Worm (Caenorhabditis elegans) whole organism, young adult: ENCODE results near the gene slc-17.3.

Source experiments
- C06A6.2 ChIP-seq: fragments of 200-800 bp; sonication (Bioruptor generic); conservative IDR thresholded peaks from 2 replicates; pipeline ENCODE4 v1.3.6; 2022; ENCODE audit warnings: missing genetic modification characterization, missing compliant biosample characterization
- F49E8.2 ChIP-seq: sonication (generic microtip); optimal IDR thresholded peaks from 3 replicates; lab custom pipeline; 2017; ENCODE audit warnings: missing genetic modification characterization, mild to moderate bottlenecking, missing compliant biosample characterization, antibody characterized with exemption, moderate library complexity; ENCODE audit not compliant: insufficient read depth
- T26A5.8 ChIP-seq: sonication (generic microtip); optimal IDR thresholded peaks from 2 replicates; lab custom pipeline; 2016; ENCODE audit warnings: missing genetic modification characterization, missing compliant biosample characterization
- Y53G8AR.9 ChIP-seq: fragments of 200-800 bp; sonication (Bioruptor generic); conservative IDR thresholded peaks from 2 replicates; pipeline ENCODE4 v1.3.6; 2022; ENCODE audit warnings: missing genetic modification reagents, missing genetic modification characterization, missing compliant biosample characterization
- Y67H2A.10 ChIP-seq: fragments of 200-800 bp; sonication (Bioruptor generic); conservative IDR thresholded peaks from 2 replicates; pipeline ENCODE4 v1.3.6; 2022; ENCODE audit warnings: missing genetic modification reagents, missing genetic modification characterization, missing compliant biosample characterization
- aptf-2 ChIP-seq: fragments of 200-800 bp; sonication (Bioruptor generic); conservative IDR thresholded peaks from 2 replicates; pipeline ENCODE4 v1.3.6; 2022; ENCODE audit warnings: missing genetic modification reagents, missing genetic modification characterization, missing compliant biosample characterization
- aptf-3 ChIP-seq: fragments of 200-800 bp; sonication (Bioruptor generic); IDR thresholded peaks from 2 replicates; pipeline ENCODE4 v1.3.6; 2022; ENCODE audit warnings: missing genetic modification characterization, missing compliant biosample characterization
- atf-7 ChIP-seq: sonication (generic microtip); optimal IDR thresholded peaks from 2 replicates; lab custom pipeline; 2017; ENCODE audit warnings: mild to moderate bottlenecking, missing genetic modification characterization, missing compliant biosample characterization
- attf-3 ChIP-seq: fragments of 200-800 bp; sonication (Bioruptor generic); conservative IDR thresholded peaks from 2 replicates; pipeline ENCODE4 v1.3.6; 2022; ENCODE audit warnings: missing genetic modification reagents, missing genetic modification characterization, missing compliant biosample characterization
- attf-6 ChIP-seq: fragments of 200-800 bp; sonication (Bioruptor generic); IDR thresholded peaks from 2 replicates; pipeline ENCODE4 v1.3.6; 2022; ENCODE audit warnings: missing genetic modification reagents, missing genetic modification characterization, missing compliant biosample characterization
- bed-2 ChIP-seq: fragments of 200-800 bp; sonication (Bioruptor generic); IDR thresholded peaks from 2 replicates; pipeline ENCODE4 v1.3.6; 2022; ENCODE audit warnings: missing genetic modification reagents, missing genetic modification characterization, missing compliant biosample characterization
- ceh-100 ChIP-seq: fragments of 200-800 bp; sonication (Bioruptor generic); IDR thresholded peaks from 2 replicates; pipeline ENCODE4 v1.3.6; 2022; ENCODE audit warnings: missing genetic modification reagents, missing genetic modification characterization, missing compliant biosample characterization
- chd-7 ChIP-seq: sonication (generic microtip); optimal IDR thresholded peaks from 2 replicates; lab custom pipeline; 2016; ENCODE audit warnings: mild to moderate bottlenecking, missing genetic modification characterization, moderate library complexity, missing compliant biosample characterization
- dpl-1 ChIP-seq: fragments of 150-350 bp; optimal IDR thresholded peaks from 2 replicates; lab custom pipeline; 2014; ENCODE audit warnings: missing biosample characterization, missing genetic modification reagents, missing genetic modification characterization
- efl-1 ChIP-seq: fragments of 150-350 bp; optimal IDR thresholded peaks from 2 replicates; lab custom pipeline; 2014; ENCODE audit warnings: missing biosample characterization, missing genetic modification reagents, missing genetic modification characterization
- fkh-3 ChIP-seq: sonication (generic microtip); optimal IDR thresholded peaks from 2 replicates; lab custom pipeline; 2016; ENCODE audit warnings: mild to moderate bottlenecking, missing genetic modification characterization, missing compliant biosample characterization
- hsf-1 ChIP-seq: fragments of 200-800 bp; sonication (Bioruptor generic); IDR thresholded peaks from 2 replicates; pipeline ENCODE4 v1.3.6; 2022; ENCODE audit warnings: missing genetic modification reagents, missing genetic modification characterization, missing compliant biosample characterization
- let-526 ChIP-seq: fragments of 200-800 bp; sonication (Bioruptor generic); IDR thresholded peaks from 2 replicates; pipeline ENCODE4 v1.3.6; 2022; ENCODE audit warnings: missing genetic modification reagents, missing genetic modification characterization, missing compliant biosample characterization
- let-607 ChIP-seq, 2 experiments: fragments of 200-800 bp in 1 of 2; sonication (Bioruptor generic) in 1 of 2; sonication (generic microtip) in 1 of 2; optimal IDR thresholded peaks; 2 replicates each; lab custom pipeline; 2016 to 2018; ENCODE audit warnings: mild to moderate bottlenecking in 2 of 2, missing compliant biosample characterization in 2 of 2, missing genetic modification characterization in 2 of 2, moderate library complexity in 2 of 2, missing genotype in 1 of 2
- lin-26 ChIP-seq: fragments of 200-800 bp; sonication (Bioruptor generic); IDR thresholded peaks from 2 replicates; pipeline ENCODE4 v1.3.6; 2022; ENCODE audit warnings: missing genetic modification reagents, missing genetic modification characterization, missing compliant biosample characterization
- lir-1 ChIP-seq: fragments of 200-800 bp; sonication (Bioruptor generic); conservative IDR thresholded peaks from 2 replicates; pipeline ENCODE4 v1.3.6; 2022; ENCODE audit warnings: missing genetic modification reagents, missing genetic modification characterization, missing compliant biosample characterization
- lsy-27 ChIP-seq: sonication (generic microtip); optimal IDR thresholded peaks from 2 replicates; lab custom pipeline; 2017; ENCODE audit warnings: missing genetic modification characterization, mild to moderate bottlenecking, missing compliant biosample characterization, antibody characterized with exemption, missing genotype, borderline replicate concordance; ENCODE audit not compliant: insufficient read depth
- mcd-1 ChIP-seq: fragments of 200-800 bp; sonication (Bioruptor generic); IDR thresholded peaks from 2 replicates; pipeline ENCODE4 v1.3.6; 2022; ENCODE audit warnings: missing genetic modification reagents, missing genetic modification characterization, missing compliant biosample characterization
- mel-28 ChIP-seq: sonication (generic microtip); optimal IDR thresholded peaks from 2 replicates; lab custom pipeline; 2016; ENCODE audit warnings: borderline replicate concordance, mild to moderate bottlenecking, missing genetic modification characterization, missing compliant biosample characterization
- mxl-1 ChIP-seq: sonication (generic microtip); optimal IDR thresholded peaks from 2 replicates; lab custom pipeline; 2016; ENCODE audit warnings: missing genetic modification characterization, missing compliant biosample characterization
- nfya-1 ChIP-seq: sonication (generic microtip); optimal IDR thresholded peaks from 2 replicates; lab custom pipeline; 2017; ENCODE audit warnings: antibody characterized with exemption, missing compliant biosample characterization, missing genetic modification characterization, borderline replicate concordance; ENCODE audit not compliant: insufficient read depth
- nhr-179 ChIP-seq: sonication (generic microtip); optimal IDR thresholded peaks from 2 replicates; lab custom pipeline; 2016; ENCODE audit warnings: mild to moderate bottlenecking, missing genetic modification characterization, missing compliant biosample characterization
- pha-4 ChIP-seq: fragments of 150-350 bp; sonication (generic microtip); optimal IDR thresholded peaks from 2 replicates; lab custom pipeline; 2014; ENCODE audit warnings: missing biosample characterization, missing genetic modification reagents, missing genetic modification characterization
- rcor-1 ChIP-seq: fragments of 200-800 bp; sonication (Bioruptor generic); IDR thresholded peaks from 2 replicates; pipeline ENCODE4 v1.3.6; 2022; ENCODE audit warnings: missing genetic modification reagents, missing genetic modification characterization, missing compliant biosample characterization
- repo-1 ChIP-seq: sonication (generic microtip); optimal IDR thresholded peaks from 2 replicates; lab custom pipeline; 2017; ENCODE audit warnings: mild to moderate bottlenecking, missing genetic modification characterization, missing compliant biosample characterization
- snpc-1.3 ChIP-seq: sonication (generic microtip); optimal IDR thresholded peaks from 2 replicates; lab custom pipeline; 2017; ENCODE audit warnings: missing genetic modification characterization, mild to moderate bottlenecking, missing compliant biosample characterization, antibody characterized with exemption, moderate library complexity, missing genotype, missing genetic modification reagents; ENCODE audit not compliant: insufficient read depth
- snpc-3.4 ChIP-seq: sonication (generic microtip); optimal IDR thresholded peaks from 2 replicates; lab custom pipeline; 2017; ENCODE audit warnings: missing genetic modification characterization, mild to moderate bottlenecking, missing compliant biosample characterization, antibody characterized with exemption, moderate library complexity, missing genotype, missing genetic modification reagents
- sptf-2 ChIP-seq: fragments of 200-800 bp; sonication (Bioruptor generic); optimal IDR thresholded peaks from 2 replicates; lab custom pipeline; 2018; ENCODE audit warnings: mild to moderate bottlenecking, missing genetic modification characterization, missing compliant biosample characterization
- tbp1 ChIP-seq: fragments of 200-800 bp; sonication (Bioruptor generic); optimal IDR thresholded peaks from 2 replicates; lab custom pipeline; 2018; ENCODE audit warnings: mild to moderate bottlenecking, missing genetic modification characterization, missing compliant biosample characterization
- tbx-9 ChIP-seq: sonication (generic microtip); optimal IDR thresholded peaks from 2 replicates; lab custom pipeline; 2016; ENCODE audit warnings: borderline replicate concordance, missing genetic modification characterization, inconsistent platforms, missing compliant biosample characterization
- tlf-1 ChIP-seq: fragments of 200-800 bp; sonication (Bioruptor generic); optimal IDR thresholded peaks from 2 replicates; lab custom pipeline; 2018; ENCODE audit warnings: mild to moderate bottlenecking, missing genetic modification characterization, missing compliant biosample characterization
- ztf-22 ChIP-seq: fragments of 200-800 bp; sonication (Bioruptor generic); optimal IDR thresholded peaks from 2 replicates; lab custom pipeline; 2018; ENCODE audit warnings: mild to moderate bottlenecking, missing genetic modification characterization, moderate library complexity, missing compliant biosample characterization
- ztf-26 ChIP-seq: sonication (generic microtip); optimal IDR thresholded peaks from 2 replicates; lab custom pipeline; 2017; ENCODE audit warnings: missing genetic modification characterization, missing compliant biosample characterization

slc-17.3 gene

DNA sequence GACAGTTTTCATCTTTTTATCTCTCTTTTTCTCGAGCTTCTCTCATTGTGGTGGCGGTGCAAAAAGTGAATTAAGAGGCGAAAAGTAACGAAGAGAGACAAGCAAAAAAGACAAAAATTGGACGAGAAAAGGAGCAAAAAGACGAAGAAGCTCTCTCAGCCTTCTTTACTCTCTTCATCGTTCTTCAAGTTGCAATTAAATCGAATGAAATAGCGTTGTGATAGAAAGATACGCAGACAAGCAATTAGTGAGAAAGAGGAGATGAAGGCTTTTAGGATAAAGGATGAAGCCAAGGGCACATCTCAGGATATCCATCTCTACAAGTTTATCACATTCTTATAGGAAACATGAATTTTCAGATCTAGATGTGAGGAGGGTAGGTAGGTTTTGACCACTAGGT is 16.9 kb downstream of the slc-17.3 start:
- TF ChIP-seq attf-3 (no peak), hsf-1 (GFP tag; lab: Robert Waterston, UW) (no peak), C06A6.2 (GFP tag; lab: Robert Waterston, UW) (no peak), Y67H2A.10 (GFP tag; lab: Robert Waterston, UW) (no peak), ztf-26 (tag; lab: Kevin White, UChicago) (no peak), Y53G8AR.9 (GFP tag; lab: Robert Waterston, UW) (no peak), pha-4 (tag; lab: Kevin White, UChicago) (no peak)
- TF ChIP-seq, all 124 proteins: peak for 0

DNA sequence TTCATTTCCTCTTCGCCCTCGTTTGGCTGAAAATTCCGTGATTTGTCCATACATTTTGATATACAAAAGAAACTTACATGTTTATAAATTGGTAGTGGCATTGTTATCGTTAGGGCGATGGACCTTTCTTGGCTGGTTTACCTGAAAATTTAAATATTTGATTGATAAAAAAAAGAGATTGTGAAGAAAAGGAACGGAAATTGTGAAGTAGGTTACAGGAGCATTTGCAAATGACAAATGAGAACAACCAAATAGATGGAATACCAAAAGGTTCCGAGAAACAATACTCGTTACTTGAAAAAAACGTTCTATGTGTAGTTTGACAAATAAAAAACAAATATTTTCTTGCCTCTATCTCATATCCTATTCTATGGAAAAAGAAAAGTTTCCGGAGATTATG is 21.6 kb downstream of the slc-17.3 start, which contains the start of gene ZK652.8:
Gene ZK652.8, minus strand, starts transcription at position 101 of the 400 bp plus-strand sequence.
- TF ChIP-seq atf-7 (tag; lab: Kevin White, UChicago) (no peak), fkh-3 (tag; lab: Kevin White, UChicago) (no peak), tbp1 (no peak), tbx-9 (tag; lab: Kevin White, UChicago) (no peak), T26A5.8 (no peak), mcd-1 (GFP tag; lab: Robert Waterston, UW) (no peak), sptf-2 (GFP tag; lab: Kevin White, UChicago) (no peak), snpc-1.3 (tag; lab: Kevin White, UChicago) (no peak), efl-1 (no peak), rcor-1 (GFP tag; lab: Robert Waterston, UW) (no peak), attf-6 (GFP tag; lab: Robert Waterston, UW) (no peak)
- TF ChIP-seq, all 124 proteins: peak for 0

DNA sequence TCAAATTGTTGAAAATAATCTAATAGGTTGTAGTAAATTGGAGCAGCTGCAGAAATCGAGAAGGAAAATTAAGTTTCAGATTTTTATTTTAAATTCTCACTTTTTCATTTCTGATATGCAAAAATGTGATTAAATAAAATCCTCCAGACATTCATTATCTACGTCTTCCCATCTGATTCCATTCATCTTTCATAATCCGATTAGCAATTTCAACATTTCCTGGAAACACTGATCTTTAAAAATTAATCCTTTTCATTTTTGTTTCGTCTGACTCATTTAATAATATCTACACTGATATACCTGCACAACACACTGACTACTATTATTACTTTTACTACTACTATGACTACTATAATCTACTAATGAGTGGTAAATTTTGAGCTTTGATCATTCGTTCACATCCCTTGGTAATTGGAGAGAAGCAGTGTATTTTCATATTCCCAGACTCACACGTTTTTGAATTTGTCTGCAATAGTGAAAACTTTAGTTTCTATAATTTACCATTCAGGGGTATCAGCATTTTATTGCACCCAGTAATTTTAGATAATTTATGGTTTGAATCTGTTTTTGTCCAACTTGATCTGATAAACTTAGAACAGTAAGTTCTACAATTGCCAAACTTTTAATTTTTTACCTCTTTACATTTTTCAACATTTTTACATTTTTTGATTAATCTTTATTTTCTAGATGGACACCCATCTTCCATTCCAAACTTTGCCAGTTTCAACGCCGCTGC is 26.0 kb downstream of the slc-17.3 start, which contains the start of gene ceh-23:
Gene ceh-23, plus strand, starts transcription at position 686 of the 736 bp plus-strand sequence.
- TF ChIP-seq mel-28 (tag; lab: Kevin White, UChicago): no peak
- TF ChIP-seq ceh-100: no peak
- no peak for TF ChIP-seq hsf-1 (GFP tag; lab: Robert Waterston, UW)
- TF ChIP-seq tlf-1 (GFP tag; lab: Kevin White, UChicago): no peak
- TF ChIP-seq F49E8.2 (tag; lab: Kevin White, UChicago): no peak
- TF ChIP-seq lsy-27 (tag; lab: Kevin White, UChicago): no peak

DNA sequence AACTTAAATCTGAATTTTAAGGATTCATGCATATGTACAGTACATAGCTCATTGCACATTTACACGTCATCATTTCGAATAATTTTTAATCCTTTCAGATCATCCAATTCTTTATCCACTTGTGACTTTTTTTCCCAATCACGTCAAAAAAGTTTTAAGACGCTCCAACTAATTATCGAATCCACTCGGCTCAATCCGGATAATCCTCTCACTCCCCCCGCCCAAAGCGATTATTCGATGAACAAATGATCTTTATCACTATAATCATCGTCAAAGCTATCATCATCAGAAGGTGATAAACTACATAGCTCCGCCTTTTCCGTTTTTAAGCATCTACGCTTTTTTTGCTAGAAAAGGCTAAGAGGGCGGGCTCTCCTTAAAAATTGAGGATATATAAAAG is 27.5 kb downstream of the slc-17.3 start:
- no peak for TF ChIP-seq mxl-1 (tag; lab: Kevin White, UChicago)
- no peak for TF ChIP-seq snpc-3.4 (tag; lab: Kevin White, UChicago)
- TF ChIP-seq atf-7 (tag; lab: Kevin White, UChicago): no peak
- TF ChIP-seq nfya-1 (tag; lab: Kevin White, UChicago): no peak
- no peak for TF ChIP-seq repo-1 (tag; lab: Kevin White, UChicago)
- no peak for TF ChIP-seq lin-26
- TF ChIP-seq ztf-22 (GFP tag; lab: Kevin White, UChicago): no peak
- no peak for TF ChIP-seq let-607 (tag; optimal IDR thresholded peaks at IDR 0.05; lab: Kevin White, UChicago)
- no peak for TF ChIP-seq nhr-179 (tag; lab: Kevin White, UChicago)
- TF ChIP-seq pha-4 (tag; lab: Kevin White, UChicago): no peak
- TF ChIP-seq dpl-1: no peak
- TF ChIP-seq let-526 (GFP tag; lab: Robert Waterston, UW): no peak
- TF ChIP-seq aptf-3 (GFP tag; lab: Robert Waterston, UW): no peak
- TF ChIP-seq ztf-26 (tag; lab: Kevin White, UChicago): no peak
- no peak for TF ChIP-seq bed-2 (GFP tag; lab: Robert Waterston, UW)
- TF ChIP-seq lir-1: no peak
- no peak for TF ChIP-seq chd-7
- no peak for TF ChIP-seq aptf-2 (GFP tag; lab: Robert Waterston, UW)
- TF ChIP-seq, all 124 proteins: peak for 0
